Worm (Caenorhabditis elegans): Measurements from ENCODE around the gene atln-2.
"Not testable (repeated sequence)": the region's sequence is repeated elsewhere in the genome, so short reads cannot be mapped to it uniquely, and the experiment has no call there.

atln-2 gene

ce11 chrIV:14985019-14985418 lies 3.6 kb downstream of the atln-2 start:
- TF ChIP-seq egl-13 (tag; optimal IDR thresholded peaks at IDR 0.05) = no peak
- TF ChIP-seq jun-1 (tag; optimal IDR thresholded peaks at IDR 0.05) = peak; percentile 21
- TF ChIP-seq nhr-47 (tag; optimal IDR thresholded peaks at IDR 0.05) = no peak
- TF ChIP-seq zag-1 (tag; optimal IDR thresholded peaks at IDR 0.05) = no peak

ce11 chrIV:14985859-14986258 lies 4.4 kb downstream of the atln-2 start:
- TF ChIP-seq lin-15B (tag; optimal IDR thresholded peaks at IDR 0.05) (no peak), efl-1 (optimal IDR thresholded peaks at IDR 0.05) (no peak), efl-1 (GFP tag; optimal IDR thresholded peaks at IDR 0.05 in 1 of 2) (peak in 1 of 2 experiments; percentile 37)

ce11 chrIV:14986684-14987083 lies 5.3 kb downstream of the atln-2 start, which contains the start of gene dpy-4:
Gene dpy-4 (minus strand): TSS chrIV:14986784.
- TF ChIP-seq blmp-1 (tag; optimal IDR thresholded peaks at IDR 0.05) = peak; percentile 25
- peak; percentile 41 for TF ChIP-seq ama-1 (optimal IDR thresholded peaks at IDR 0.05)
- TF ChIP-seq efl-1 (optimal IDR thresholded peaks at IDR 0.05) = no peak
- peak in 1 of 2 experiments; percentile 40 for TF ChIP-seq efl-1 (GFP tag; optimal IDR thresholded peaks at IDR 0.05 in 1 of 2)
- TF ChIP-seq ceh-90 (tag; optimal IDR thresholded peaks at IDR 0.05) = no peak

- not testable (repeated sequence) for TF ChIP-seq fkh-10 (GFP tag; optimal IDR thresholded peaks at IDR 0.05); skn-1 (tag; optimal IDR thresholded peaks at IDR 0.05); F16B12.6 (tag; optimal IDR thresholded peaks at IDR 0.05)
These were observed 25.1 kb downstream of the atln-2 start, which contains the start of gene Y41E3.6 for ce11 chrIV:15006494-15006893. Gene Y41E3.6 (plus strand): TSS chrIV:15006794.

ce11 chrIV:15008200-15008599 lies 26.8 kb downstream of the atln-2 start:
- TF ChIP-seq hlh-17 (GFP tag; optimal IDR thresholded peaks at IDR 0.05; ENCODE audit: borderline replicate concordance) = no peak
- TF ChIP-seq efl-1 (optimal IDR thresholded peaks at IDR 0.05) = no peak
- peak in 1 of 2 experiments; percentile 65 for TF ChIP-seq efl-1 (GFP tag; optimal IDR thresholded peaks at IDR 0.05 in 1 of 2)

ce11 chrIV:15011169-15011568 lies 29.8 kb downstream of the atln-2 start:
- TF ChIP-seq ztf-11 (tag; optimal IDR thresholded peaks at IDR 0.05) (no peak), mep-1 (tag; optimal IDR thresholded peaks at IDR 0.05) (no peak), isw-1 (GFP tag; IDR thresholded peaks at IDR 0.05) (no peak), nhr-84 (tag; optimal IDR thresholded peaks at IDR 0.05) (no peak), irx-1 (tag; optimal IDR thresholded peaks at IDR 0.05) (no peak), pqm-1 (tag; optimal IDR thresholded peaks at IDR 0.05) (no peak), snpc-4 (tag; optimal IDR thresholded peaks at IDR 0.05) (no peak), blmp-1 (tag; optimal IDR thresholded peaks at IDR 0.05) (no peak), tbx-2 (tag; optimal IDR thresholded peaks at IDR 0.05) (no peak), nhr-76 (tag; optimal IDR thresholded peaks at IDR 0.05) (no peak), ceh-8 (GFP tag; optimal IDR thresholded peaks at IDR 0.05) (no peak), pag-3 (tag; optimal IDR thresholded peaks at IDR 0.05; ENCODE audit: borderline replicate concordance, insufficient read depth) (no peak), lin-13 (GFP tag; optimal IDR thresholded peaks at IDR 0.05) (no peak), ets-5 (GFP tag; IDR thresholded peaks at IDR 0.05) (no peak), nhr-19 (GFP tag; conservative IDR thresholded peaks at IDR 0.05) (no peak), ces-1 (GFP tag; optimal IDR thresholded peaks at IDR 0.05) (no peak)

- TF ChIP-seq fkh-4 (tag; optimal IDR thresholded peaks at IDR 0.05; ENCODE audit: borderline replicate concordance) = no peak
- TF ChIP-seq mef-2 (tag; optimal IDR thresholded peaks at IDR 0.05) = no peak
- no peak for TF ChIP-seq tlp-1 (tag; optimal IDR thresholded peaks at IDR 0.05)
- TF ChIP-seq nhr-12 (tag; optimal IDR thresholded peaks at IDR 0.05) = no peak
- no peak for TF ChIP-seq nhr-20 (tag; optimal IDR thresholded peaks at IDR 0.05)
- TF ChIP-seq fkh-8 (tag; optimal IDR thresholded peaks at IDR 0.05) = no peak
- TF ChIP-seq sup-37 (GFP tag; optimal IDR thresholded peaks at IDR 0.05) = no peak
- no peak for TF ChIP-seq hlh-17 (GFP tag; optimal IDR thresholded peaks at IDR 0.05; ENCODE audit: borderline replicate concordance)
- TF ChIP-seq pag-3 (tag; optimal IDR thresholded peaks at IDR 0.05; ENCODE audit: borderline replicate concordance, insufficient read depth) = no peak
- TF ChIP-seq lin-14 (GFP tag; optimal IDR thresholded peaks at IDR 0.05) = no peak
- TF ChIP-seq ztf-11 (tag; optimal IDR thresholded peaks at IDR 0.05) = no peak
- no peak for TF ChIP-seq unc-62 (GFP tag; optimal IDR thresholded peaks at IDR 0.05)
- no peak for TF ChIP-seq C04F5.9 (tag; optimal IDR thresholded peaks at IDR 0.05)
- TF ChIP-seq lin-13 (GFP tag; optimal IDR thresholded peaks at IDR 0.05) = no peak
- TF ChIP-seq dpl-1 (GFP tag; optimal IDR thresholded peaks at IDR 0.05) = no peak
These were observed 30.9 kb downstream of the atln-2 start for ce11 chrIV:15012154-15012892.

All from whole organism, L1 larva.